Worm (Caenorhabditis elegans): ENCODE results near the gene sas-7.

DNA sequence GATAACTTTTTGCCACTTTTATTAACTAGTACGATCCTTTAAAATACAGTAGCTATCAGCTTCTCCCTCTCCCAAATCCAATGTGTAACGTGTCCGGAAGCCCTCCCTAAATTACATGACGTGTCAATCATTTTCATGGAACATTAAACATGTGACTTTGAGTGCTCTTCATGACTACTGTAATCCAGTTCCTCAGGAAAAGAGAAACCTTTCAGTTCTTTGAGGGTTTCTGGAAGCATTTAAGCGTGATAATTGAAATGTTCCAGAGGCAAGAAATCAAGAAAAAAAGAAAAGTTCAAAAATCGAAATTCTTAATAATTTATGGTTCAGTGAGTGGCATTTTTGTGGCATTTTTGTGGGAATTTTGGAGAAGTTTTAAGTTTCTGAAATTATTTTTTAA, 42.1 kb downstream of the sas-7 start:
- TF ChIP-seq lin-39 (tag; optimal IDR thresholded peaks at IDR 0.05) (no peak), fos-1 (tag; optimal IDR thresholded peaks at IDR 0.05) (no peak), lsy-2 (tag; optimal IDR thresholded peaks at IDR 0.05) (peak in 1 of 2 experiments; percentile 47), nhr-237 (tag; optimal IDR thresholded peaks at IDR 0.05) (no peak), ztf-11 (tag; optimal IDR thresholded peaks at IDR 0.05) (no peak)
